Fruit fly (Drosophila melanogaster): ENCODE data around the gene CG43125.

Gene CG43125

dm6 chr3R:28263522-28263921, at the start of gene CG43125:
Gene CG43125, minus strand, starts transcription at chr3R:28263622.
- TF ChIP-seq br (GFP tag; optimal IDR thresholded peaks at IDR 0.05): no peak
- TF ChIP-seq GATAd (GFP tag; optimal IDR thresholded peaks at IDR 0.05): no peak
- TF ChIP-seq Jra (GFP tag; optimal IDR thresholded peaks at IDR 0.05): no peak
- TF ChIP-seq sv (GFP tag; optimal IDR thresholded peaks at IDR 0.05): no peak
- TF ChIP-seq woc (GFP tag; optimal IDR thresholded peaks at IDR 0.05): no peak
- TF ChIP-seq psq (GFP tag; optimal IDR thresholded peaks at IDR 0.05): no peak
- no peak for TF ChIP-seq CG9705 (GFP tag; optimal IDR thresholded peaks at IDR 0.05)
- TF ChIP-seq tai (GFP tag; optimal IDR thresholded peaks at IDR 0.05): no peak
- TF ChIP-seq Hnf4 (GFP tag; optimal IDR thresholded peaks at IDR 0.05): no peak
- no peak for TF ChIP-seq Hr78 (GFP tag; optimal IDR thresholded peaks at IDR 0.05)
- TF ChIP-seq N (GFP tag; optimal IDR thresholded peaks at IDR 0.05): no peak
- TF ChIP-seq Dfd (GFP tag; optimal IDR thresholded peaks at IDR 0.05): no peak
- no peak for TF ChIP-seq dmrt93B (GFP tag; optimal IDR thresholded peaks at IDR 0.05)

dm6 chr3R:28307926-28308746, 44.7 kb upstream of the CG43125 start:
- TF ChIP-seq dmrt93B (GFP tag; optimal IDR thresholded peaks at IDR 0.05): no peak
- no peak for TF ChIP-seq pan (optimal IDR thresholded peaks at IDR 0.05)
- TF ChIP-seq Myc (optimal IDR thresholded peaks at IDR 0.05): no peak

dm6 chr3R:28305959-28306358, 42.5 kb upstream of the CG43125 start:
- no peak for TF ChIP-seq CG32264 (GFP tag; optimal IDR thresholded peaks at IDR 0.05)

dm6 chr3R:28304505-28304904, 41.1 kb upstream of the CG43125 start, which contains the start of gene CG12516:
Gene CG12516, minus strand, starts transcription at chr3R:28304605.
- no peak for TF ChIP-seq Mio (GFP tag; optimal IDR thresholded peaks at IDR 0.05)

- TF ChIP-seq sv (GFP tag; optimal IDR thresholded peaks at IDR 0.05) (no peak), woc (GFP tag; optimal IDR thresholded peaks at IDR 0.05) (no peak), fru (GFP tag; optimal IDR thresholded peaks at IDR 0.05) (no peak), foxo (GFP tag; optimal IDR thresholded peaks at IDR 0.05) (no peak), Sp1 (GFP tag; optimal IDR thresholded peaks at IDR 0.05) (no peak), Dfd (GFP tag; optimal IDR thresholded peaks at IDR 0.05) (no peak), CG32264 (GFP tag; optimal IDR thresholded peaks at IDR 0.05) (no peak), Hr78 (GFP tag; optimal IDR thresholded peaks at IDR 0.05) (no peak), Mio (GFP tag; optimal IDR thresholded peaks at IDR 0.05) (no peak), N (GFP tag; optimal IDR thresholded peaks at IDR 0.05) (no peak), usp (GFP tag; optimal IDR thresholded peaks at IDR 0.05) (no peak), dl (GFP tag; optimal IDR thresholded peaks at IDR 0.05; ENCODE audit: insufficient read depth in 1 of 2, partially characterized antibody in 2 of 2) (no peak), Dif (GFP tag; optimal IDR thresholded peaks at IDR 0.05; ENCODE audit: partially characterized antibody) (no peak), OdsH (GFP tag; optimal IDR thresholded peaks at IDR 0.05) (no peak), CG9705 (GFP tag; optimal IDR thresholded peaks at IDR 0.05) (no peak), CrebA (GFP tag; optimal IDR thresholded peaks at IDR 0.05; ENCODE audit: borderline replicate concordance) (no peak), psq (GFP tag; optimal IDR thresholded peaks at IDR 0.05) (no peak), lola (GFP tag; optimal IDR thresholded peaks at IDR 0.05) (no peak), ey (GFP tag; optimal IDR thresholded peaks at IDR 0.05) (no peak)
Measured at dm6 chr3R:28297513-28297912, 34.1 kb upstream of the CG43125 start.

dm6 chr3R:28293748-28294147, 30.3 kb upstream of the CG43125 start, which contains the start of gene UQCR-14L:
Gene UQCR-14L, plus strand, starts transcription at chr3R:28294048.
- TF ChIP-seq jim (GFP tag; optimal IDR thresholded peaks at IDR 0.05) (no peak), CG32264 (GFP tag; optimal IDR thresholded peaks at IDR 0.05) (no peak), tai (GFP tag; optimal IDR thresholded peaks at IDR 0.05) (no peak), pan (optimal IDR thresholded peaks at IDR 0.05) (no peak), Hr78 (GFP tag; optimal IDR thresholded peaks at IDR 0.05) (no peak)
